Worm (Caenorhabditis elegans) whole organism, L3 larva: ENCODE data around the gene dop-2.

Experiments
- aly-2 ChIP-seq: fragments of 150-350 bp; optimal IDR thresholded peaks from 2 replicates; lab custom pipeline; 2014; ENCODE audit warnings: missing biosample characterization, missing genetic modification characterization
- ama-1 ChIP-seq: fragments of 150-350 bp; optimal IDR thresholded peaks from 2 replicates; lab custom pipeline; 2018
- ceh-16 ChIP-seq: sonication (generic microtip); optimal IDR thresholded peaks from 2 replicates; lab custom pipeline; 2017; ENCODE audit warnings: missing biosample characterization, missing genetic modification characterization
- ceh-28 ChIP-seq: fragments of 150-350 bp; optimal IDR thresholded peaks from 2 replicates; lab custom pipeline; 2014; ENCODE audit warnings: missing biosample characterization, missing genetic modification reagents, missing genetic modification characterization
- ceh-82 ChIP-seq: fragments of 150-350 bp; optimal IDR thresholded peaks from 2 replicates; lab custom pipeline; 2014; ENCODE audit warnings: missing biosample characterization, missing genetic modification characterization
- ceh-9 ChIP-seq: sonication (generic microtip); optimal IDR thresholded peaks from 2 replicates; lab custom pipeline; 2018; ENCODE audit warnings: missing biosample characterization, missing genetic modification characterization
- daf-12 ChIP-seq: fragments of 150-350 bp; optimal IDR thresholded peaks from 2 replicates; lab custom pipeline; 2014; ENCODE audit warnings: missing biosample characterization, missing genetic modification reagents, missing genetic modification characterization
- egl-5 ChIP-seq: fragments of 150-350 bp; optimal IDR thresholded peaks from 2 replicates; lab custom pipeline; 2017; ENCODE audit warnings: missing biosample characterization, missing genetic modification reagents, missing genetic modification characterization, inconsistent platforms
- elt-2 ChIP-seq: sonication (generic microtip); optimal IDR thresholded peaks from 2 replicates; lab custom pipeline; 2016; ENCODE audit warnings: missing genetic modification reagents, mild to moderate bottlenecking, missing genetic modification characterization, missing compliant biosample characterization
- eor-1 ChIP-seq, 2 experiments: fragments of 150-350 bp; optimal IDR thresholded peaks; 2 replicates each; lab custom pipeline; 2014 to 2018; ENCODE audit warnings: missing biosample characterization in 2 of 2, missing genetic modification characterization in 2 of 2
- fkh-10 ChIP-seq: sonication (generic microtip); optimal IDR thresholded peaks from 2 replicates; lab custom pipeline; 2017; ENCODE audit warnings: missing biosample characterization, missing genetic modification reagents, missing genetic modification characterization
- hmg-11 ChIP-seq: sonication (generic microtip); optimal IDR thresholded peaks from 2 replicates; lab custom pipeline; 2016; ENCODE audit warnings: missing genetic modification characterization, missing compliant biosample characterization
- lin-15B ChIP-seq: fragments of 150-350 bp; optimal IDR thresholded peaks from 2 replicates; lab custom pipeline; 2014; ENCODE audit warnings: missing biosample characterization, missing genetic modification characterization
- lin-39 ChIP-seq: fragments of 150-350 bp; optimal IDR thresholded peaks from 2 replicates; lab custom pipeline; 2018; ENCODE audit warnings: missing biosample characterization, missing genetic modification reagents, missing genetic modification characterization
- lsy-12 ChIP-seq: sonication (generic microtip); optimal IDR thresholded peaks from 2 replicates; lab custom pipeline; 2016; ENCODE audit warnings: mild to moderate bottlenecking, missing genetic modification characterization, missing compliant biosample characterization
- mdl-1 ChIP-seq: fragments of 150-350 bp; optimal IDR thresholded peaks from 2 replicates; lab custom pipeline; 2014; ENCODE audit warnings: missing biosample characterization, missing genetic modification characterization
- mml-1 ChIP-seq: fragments of 150-350 bp; sonication (generic microtip); optimal IDR thresholded peaks from 3 replicates; lab custom pipeline; 2014; ENCODE audit warnings: missing biosample characterization, missing genetic modification characterization
- nfya-1 ChIP-seq: sonication (generic microtip); optimal IDR thresholded peaks from 2 replicates; lab custom pipeline; 2017; ENCODE audit warnings: missing genetic modification characterization, mild to moderate bottlenecking, missing compliant biosample characterization, antibody characterized with exemption, moderate library complexity; ENCODE audit not compliant: insufficient read depth
- nhr-23 ChIP-seq: fragments of 150-350 bp; optimal IDR thresholded peaks from 2 replicates; lab custom pipeline; 2014; ENCODE audit warnings: missing biosample characterization, missing genetic modification reagents, missing genetic modification characterization
- nhr-237 ChIP-seq: fragments of 150-350 bp; optimal IDR thresholded peaks from 2 replicates; lab custom pipeline; 2014; ENCODE audit warnings: missing biosample characterization, missing genetic modification characterization
- nhr-25 ChIP-seq: sonication (generic microtip); optimal IDR thresholded peaks from 2 replicates; lab custom pipeline; 2017; ENCODE audit warnings: missing biosample characterization, missing genetic modification characterization
- nhr-67 ChIP-seq: fragments of 150-350 bp; optimal IDR thresholded peaks from 2 replicates; lab custom pipeline; 2014; ENCODE audit warnings: missing biosample characterization, missing genetic modification characterization
- nhr-77 ChIP-seq: fragments of 150-350 bp; optimal IDR thresholded peaks from 2 replicates; lab custom pipeline; 2014; ENCODE audit warnings: missing biosample characterization, missing genetic modification characterization
- pqm-1 ChIP-seq: fragments of 150-350 bp; optimal IDR thresholded peaks from 2 replicates; lab custom pipeline; 2017; ENCODE audit warnings: missing biosample characterization, missing genetic modification characterization, inconsistent platforms
- sea-2 ChIP-seq: fragments of 150-350 bp; sonication (generic microtip); optimal IDR thresholded peaks from 4 replicates; lab custom pipeline; 2014; ENCODE audit warnings: missing biosample characterization, missing genetic modification reagents, missing genetic modification characterization
- skn-1 ChIP-seq: fragments of 150-350 bp; optimal IDR thresholded peaks from 2 replicates; lab custom pipeline; 2014; ENCODE audit warnings: missing biosample characterization, missing genetic modification characterization
- snpc-4 ChIP-seq: fragments of 150-350 bp; optimal IDR thresholded peaks from 2 replicates; lab custom pipeline; 2014; ENCODE audit warnings: missing biosample characterization, missing genetic modification characterization
- tbx-2 ChIP-seq: sonication (generic microtip); optimal IDR thresholded peaks from 2 replicates; lab custom pipeline; 2016; ENCODE audit warnings: mild to moderate bottlenecking, missing genetic modification characterization, missing compliant biosample characterization
- unc-62 ChIP-seq: fragments of 150-350 bp; sonication (generic microtip); optimal IDR thresholded peaks from 4 replicates; lab custom pipeline; 2014; ENCODE audit warnings: missing biosample characterization, missing genetic modification reagents, missing genetic modification characterization
- zag-1 ChIP-seq: fragments of 150-350 bp; optimal IDR thresholded peaks from 2 replicates; lab custom pipeline; 2014; ENCODE audit warnings: missing biosample characterization, missing genetic modification characterization
- ztf-11 ChIP-seq: fragments of 150-350 bp; optimal IDR thresholded peaks from 2 replicates; lab custom pipeline; 2014; ENCODE audit warnings: missing biosample characterization, missing genetic modification characterization
- ztf-4 ChIP-seq: fragments of 150-350 bp; optimal IDR thresholded peaks from 2 replicates; lab custom pipeline; 2014; ENCODE audit warnings: missing biosample characterization, missing genetic modification characterization

The dop-2 gene

ce11 chrV:9608256-9608655 is at the start of gene dop-2:
Gene dop-2 (plus strand): TSS chrV:9608556.
- TF ChIP-seq nhr-25 (tag; lab: Kevin White, UChicago) = no peak
- no peak for TF ChIP-seq ama-1 (lab: Kevin White, UChicago)
- no peak for TF ChIP-seq elt-2 (tag; lab: Kevin White, UChicago)
- no peak for TF ChIP-seq aly-2 (tag; lab: Kevin White, UChicago)
- TF ChIP-seq ceh-28 (tag; lab: Kevin White, UChicago) = no peak
- TF ChIP-seq snpc-4 = no peak
- TF ChIP-seq nhr-237 (tag; lab: Kevin White, UChicago) = no peak
- TF ChIP-seq nhr-67 (tag; lab: Kevin White, UChicago) = no peak

ce11 chrV:9561624-9562179 is 46.7 kb upstream of the dop-2 start, which contains the start of gene rgef-1:
Gene rgef-1 (minus strand): TSS chrV:9561674.
- peak; percentile 61 for TF ChIP-seq ceh-28 (tag; lab: Kevin White, UChicago)
- TF ChIP-seq lsy-12 (tag; lab: Kevin White, UChicago) = no peak
- peak; percentile 73 for TF ChIP-seq lin-39
- TF ChIP-seq sea-2 (GFP tag; lab: Kevin White, UChicago) = peak; percentile 43
- TF ChIP-seq zag-1 = no peak
- peak; percentile 45 for TF ChIP-seq mdl-1 (tag; lab: Kevin White, UChicago)
- TF ChIP-seq fkh-10 (GFP tag; lab: Kevin White, UChicago) = peak; percentile 80
- TF ChIP-seq snpc-4 = peak; percentile 24
- no peak for TF ChIP-seq ceh-82 (tag; lab: Kevin White, UChicago)
- TF ChIP-seq hmg-11 (tag; lab: Kevin White, UChicago) = peak; percentile 73
- TF ChIP-seq lin-15B = peak; percentile 43
- TF ChIP-seq nhr-77 = no peak
- peak; percentile 86 for TF ChIP-seq nfya-1
- TF ChIP-seq skn-1 = peak; percentile 35
- TF ChIP-seq tbx-2 (tag; lab: Kevin White, UChicago) = peak; percentile 33
- TF ChIP-seq unc-62 (GFP tag; lab: Kevin White, UChicago) = peak; percentile 16

ce11 chrV:9563585-9563984 is 44.8 kb upstream of the dop-2 start:
- TF ChIP-seq skn-1 = no peak
- TF ChIP-seq nfya-1 = peak; percentile 25
- TF ChIP-seq fkh-10 (GFP tag; lab: Kevin White, UChicago) = peak; percentile 66
- TF ChIP-seq, all 47 proteins: peak for 2

- no peak for TF ChIP-seq zag-1
- no peak for TF ChIP-seq tbx-2 (tag; lab: Kevin White, UChicago)
- TF ChIP-seq ceh-9 (tag; lab: Kevin White, UChicago) = no peak
- TF ChIP-seq egl-5 (tag; lab: Kevin White, UChicago) = no peak
- TF ChIP-seq elt-2 (tag; lab: Kevin White, UChicago) = no peak
- no peak for TF ChIP-seq ceh-82 (tag; lab: Kevin White, UChicago)
- no peak for TF ChIP-seq ceh-16 (tag; lab: Kevin White, UChicago)
- TF ChIP-seq unc-62 (GFP tag; lab: Kevin White, UChicago) = no peak
- no peak for TF ChIP-seq ztf-11 (tag; lab: Kevin White, UChicago)
- no peak for TF ChIP-seq nhr-25 (tag; lab: Kevin White, UChicago)
- TF ChIP-seq lin-15B = no peak
- TF ChIP-seq lsy-12 (tag; lab: Kevin White, UChicago) = no peak
- no peak for TF ChIP-seq nhr-23 (tag; lab: Kevin White, UChicago)
- TF ChIP-seq pqm-1 (tag; lab: Kevin White, UChicago) = no peak
- no peak for TF ChIP-seq mml-1 (tag; lab: Kevin White, UChicago)
- TF ChIP-seq ztf-4 (tag; lab: Kevin White, UChicago) = no peak
- TF ChIP-seq daf-12 (tag; lab: Kevin White, UChicago) = no peak
- no peak for TF ChIP-seq eor-1 (tag; optimal IDR thresholded peaks at IDR 0.05; lab: Kevin White, UChicago)
Observed at ce11 chrV:9568707-9569106, 39.6 kb upstream of the dop-2 start, which contains the start of gene F25B3.4. Gene F25B3.4 (minus strand): TSS chrV:9568807.

ce11 chrV:9570197-9570596 is 38.2 kb upstream of the dop-2 start, which contains the start of gene F25B3.5:
Gene F25B3.5 (minus strand): TSS chrV:9570297.
- TF ChIP-seq tbx-2 (tag; lab: Kevin White, UChicago) (no peak), nhr-77 (no peak), nhr-67 (tag; lab: Kevin White, UChicago) (no peak)
